Worm (Caenorhabditis elegans) whole organism, L4 larva: ENCODE data around the gene sup-35.
A peak's percentile ranks its signal among the peaks of the same experiment; 100 is the strongest.

Experiments
- F10B5.3 ChIP-seq: sonication (generic microtip); optimal IDR thresholded peaks from 2 replicates; lab custom pipeline; 2016; ENCODE audit warnings: mild to moderate bottlenecking, missing genetic modification characterization, missing compliant biosample characterization
- F37D6.2 ChIP-seq: sonication (generic microtip); optimal IDR thresholded peaks from 2 replicates; lab custom pipeline; 2016; ENCODE audit warnings: mild to moderate bottlenecking, missing genetic modification characterization, missing compliant biosample characterization
- F49E8.2 ChIP-seq: sonication (generic microtip); optimal IDR thresholded peaks from 2 replicates; lab custom pipeline; 2016; ENCODE audit warnings: missing compliant biosample characterization, mild to moderate bottlenecking, missing genetic modification characterization, borderline replicate concordance
- T26A8.4 ChIP-seq: fragments of 200-800 bp; sonication (Bioruptor generic); IDR thresholded peaks from 2 replicates; pipeline ENCODE4 v1.3.6; 2022; ENCODE audit warnings: missing genetic modification characterization, missing compliant biosample characterization
- Y48G9A.11 ChIP-seq: fragments of 200-800 bp; sonication (Bioruptor generic); IDR thresholded peaks from 2 replicates; pipeline ENCODE4 v1.3.6; 2022; ENCODE audit warnings: missing genetic modification reagents, missing genetic modification characterization, missing compliant biosample characterization
- Y75B8A.6 ChIP-seq: fragments of 200-800 bp; sonication (Bioruptor generic); IDR thresholded peaks from 2 replicates; pipeline ENCODE4 v1.3.6; 2022; ENCODE audit warnings: missing genetic modification reagents, missing genetic modification characterization, missing compliant biosample characterization
- ZK337.2 ChIP-seq: fragments of 200-800 bp; sonication (Bioruptor generic); IDR thresholded peaks from 2 replicates; pipeline ENCODE4 v1.3.6; 2022; ENCODE audit warnings: missing genetic modification reagents, missing genetic modification characterization, missing compliant biosample characterization
- ama-1 ChIP-seq: fragments of 150-350 bp; optimal IDR thresholded peaks from 2 replicates; lab custom pipeline; 2014; ENCODE audit warnings: inconsistent platforms, mixed read lengths
- arid-1 ChIP-seq: fragments of 200-800 bp; sonication (Bioruptor generic); conservative IDR thresholded peaks from 2 replicates; pipeline ENCODE4 v1.3.6; 2022; ENCODE audit warnings: missing genetic modification reagents, missing genetic modification characterization, missing compliant biosample characterization
- attf-4 ChIP-seq: sonication (generic microtip); optimal IDR thresholded peaks from 3 replicates; lab custom pipeline; 2017; ENCODE audit warnings: missing biosample characterization, missing genetic modification characterization
- ceh-28 ChIP-seq: fragments of 150-350 bp; optimal IDR thresholded peaks from 2 replicates; lab custom pipeline; 2014; ENCODE audit warnings: missing biosample characterization, missing genetic modification reagents, missing genetic modification characterization
- ceh-32 ChIP-seq: sonication (generic microtip); optimal IDR thresholded peaks from 2 replicates; lab custom pipeline; 2016; ENCODE audit warnings: mild to moderate bottlenecking, missing genetic modification characterization, missing compliant biosample characterization; ENCODE audit not compliant: poor library complexity
- ceh-82 ChIP-seq: sonication (generic microtip); optimal IDR thresholded peaks from 2 replicates; lab custom pipeline; 2017; ENCODE audit warnings: missing biosample characterization, missing genetic modification characterization
- ces-1 ChIP-seq: fragments of 150-350 bp; sonication (generic microtip); optimal IDR thresholded peaks from 4 replicates; lab custom pipeline; 2014; ENCODE audit warnings: missing biosample characterization, missing genetic modification reagents, missing genetic modification characterization
- daf-19 ChIP-seq: fragments of 200-800 bp; sonication (Bioruptor generic); conservative IDR thresholded peaks from 2 replicates; pipeline ENCODE4 v1.3.6; 2022; ENCODE audit warnings: missing genetic modification characterization, missing compliant biosample characterization
- dmd-6 ChIP-seq: fragments of 200-800 bp; sonication (Bioruptor generic); IDR thresholded peaks from 2 replicates; pipeline ENCODE4 v1.3.6; 2022; ENCODE audit warnings: missing genetic modification reagents, missing genetic modification characterization, missing compliant biosample characterization
- dpl-1 ChIP-seq: fragments of 150-350 bp; optimal IDR thresholded peaks from 2 replicates; lab custom pipeline; 2014; ENCODE audit warnings: missing biosample characterization, missing genetic modification reagents, missing genetic modification characterization
- egl-43 ChIP-seq: fragments of 200-800 bp; sonication (Bioruptor generic); IDR thresholded peaks from 2 replicates; pipeline ENCODE4 v1.3.6; 2022; ENCODE audit warnings: missing genetic modification reagents, missing genetic modification characterization, missing compliant biosample characterization
- fkh-10 ChIP-seq: fragments of 150-350 bp; optimal IDR thresholded peaks from 2 replicates; lab custom pipeline; 2014; ENCODE audit warnings: missing biosample characterization, missing genetic modification reagents, missing genetic modification characterization
- hif-1 ChIP-seq, 2 experiments: sonication (generic microtip); optimal IDR thresholded peaks; 2 replicates each; lab custom pipeline; 2016 to 2017; ENCODE audit warnings: missing compliant biosample characterization in 2 of 2, missing genetic modification characterization in 2 of 2, missing genetic modification reagents in 2 of 2, missing genotype in 2 of 2, mild to moderate bottlenecking in 1 of 2
- hlh-30 ChIP-seq: sonication (generic microtip); optimal IDR thresholded peaks from 2 replicates; lab custom pipeline; 2017; ENCODE audit warnings: antibody characterized with exemption, mild to moderate bottlenecking, missing genetic modification characterization, missing compliant biosample characterization; ENCODE audit not compliant: insufficient read depth
- jun-1 ChIP-seq: fragments of 150-350 bp; optimal IDR thresholded peaks from 2 replicates; lab custom pipeline; 2014; ENCODE audit warnings: missing biosample characterization, missing genetic modification reagents, missing genetic modification characterization
- lim-7 ChIP-seq: fragments of 200-800 bp; sonication (Bioruptor generic); IDR thresholded peaks from 2 replicates; pipeline ENCODE4 v1.3.6; 2022; ENCODE audit warnings: missing genetic modification characterization, missing compliant biosample characterization
- lin-1 ChIP-seq: fragments of 200-800 bp; sonication (Bioruptor generic); IDR thresholded peaks from 2 replicates; pipeline ENCODE4 v1.3.6; 2022; ENCODE audit warnings: missing genetic modification reagents, missing genetic modification characterization, missing compliant biosample characterization
- lin-13 ChIP-seq: fragments of 150-350 bp; optimal IDR thresholded peaks from 2 replicates; lab custom pipeline; 2014; ENCODE audit warnings: missing biosample characterization, missing genetic modification reagents, missing genetic modification characterization
- lir-3 ChIP-seq: sonication (generic microtip); optimal IDR thresholded peaks from 2 replicates; lab custom pipeline; 2016; ENCODE audit warnings: mild to moderate bottlenecking, missing genetic modification characterization, missing compliant biosample characterization
- lsy-2 ChIP-seq, 2 experiments: fragments of 150-350 bp in 1 of 2; sonication (generic microtip) in 1 of 2; optimal IDR thresholded peaks; 2 replicates each; lab custom pipeline; 2014 to 2017; ENCODE audit warnings: missing biosample characterization in 2 of 2, missing genetic modification characterization in 2 of 2
- mdl-1 ChIP-seq, 2 experiments: fragments of 150-350 bp in 1 of 2; sonication (generic microtip) in 1 of 2; optimal IDR thresholded peaks; 2 replicates each; lab custom pipeline; 2014 to 2017; ENCODE audit warnings: missing biosample characterization in 2 of 2, missing genetic modification characterization in 2 of 2
- mep-1 ChIP-seq: fragments of 150-350 bp; sonication (generic microtip); optimal IDR thresholded peaks from 3 replicates; lab custom pipeline; 2014; ENCODE audit warnings: missing biosample characterization, missing genetic modification characterization
- mes-2 ChIP-seq: sonication (generic microtip); optimal IDR thresholded peaks from 2 replicates; lab custom pipeline; 2016; ENCODE audit warnings: missing genotype, mild to moderate bottlenecking, missing genetic modification characterization, missing compliant biosample characterization; ENCODE audit not compliant: poor library complexity, severe bottlenecking
- mxl-3 ChIP-seq: fragments of 200-800 bp; sonication (Bioruptor generic); optimal IDR thresholded peaks from 2 replicates; lab custom pipeline; 2018; ENCODE audit warnings: mild to moderate bottlenecking, missing genetic modification characterization, missing compliant biosample characterization
- nhr-10 ChIP-seq: fragments of 150-350 bp; optimal IDR thresholded peaks from 2 replicates; lab custom pipeline; 2014; ENCODE audit warnings: missing biosample characterization, missing genetic modification characterization
- nhr-111 ChIP-seq: fragments of 200-800 bp; sonication (Bioruptor generic); optimal IDR thresholded peaks from 2 replicates; lab custom pipeline; 2018; ENCODE audit warnings: mild to moderate bottlenecking, missing genetic modification characterization, missing compliant biosample characterization
- nhr-28 ChIP-seq: fragments of 150-350 bp; optimal IDR thresholded peaks from 2 replicates; lab custom pipeline; 2014; ENCODE audit warnings: missing biosample characterization, missing genetic modification characterization
- nhr-42 ChIP-seq: fragments of 200-800 bp; sonication (Bioruptor generic); IDR thresholded peaks from 2 replicates; pipeline ENCODE4 v1.3.6; 2022; ENCODE audit warnings: missing genetic modification characterization, missing compliant biosample characterization
- nhr-48 ChIP-seq: sonication (generic microtip); optimal IDR thresholded peaks from 2 replicates; lab custom pipeline; 2016; ENCODE audit warnings: mild to moderate bottlenecking, missing genetic modification characterization, missing compliant biosample characterization
- rbr-2 ChIP-seq: sonication (generic microtip); optimal IDR thresholded peaks from 2 replicates; lab custom pipeline; 2016; ENCODE audit warnings: missing genotype, missing genetic modification characterization, missing compliant biosample characterization
- snpc-4 ChIP-seq: fragments of 150-350 bp; optimal IDR thresholded peaks from 2 replicates; lab custom pipeline; 2014; ENCODE audit warnings: missing biosample characterization, missing genetic modification characterization
- spr-3 ChIP-seq: fragments of 200-800 bp; sonication (Bioruptor generic); optimal IDR thresholded peaks from 2 replicates; lab custom pipeline; 2018; ENCODE audit warnings: mild to moderate bottlenecking, missing genetic modification characterization, missing compliant biosample characterization
- tag-97 ChIP-seq: fragments of 200-800 bp; sonication (Bioruptor generic); IDR thresholded peaks from 2 replicates; pipeline ENCODE4 v1.3.6; 2022; ENCODE audit warnings: missing genetic modification characterization, missing compliant biosample characterization
- unc-130 ChIP-seq: sonication (generic microtip); optimal IDR thresholded peaks from 2 replicates; lab custom pipeline; 2016; ENCODE audit warnings: missing genetic modification reagents, missing genetic modification characterization, missing compliant biosample characterization
- unc-39 ChIP-seq: sonication (generic microtip); optimal IDR thresholded peaks from 2 replicates; lab custom pipeline; 2017; ENCODE audit warnings: missing biosample characterization, missing genetic modification characterization
- unc-62 ChIP-seq, 3 experiments: fragments of 150-350 bp in 1 of 3; sonication (generic microtip); optimal IDR thresholded peaks in 2 of 3; peaks in 1 of 3; 1 replicate in 1 of 3; 2 replicates in 2 of 3; lab custom pipeline; 2014 to 2017; ENCODE audit warnings: missing biosample characterization in 3 of 3, missing genetic modification characterization in 3 of 3, missing genetic modification reagents in 3 of 3, missing genotype in 1 of 3
- vab-7 ChIP-seq: fragments of 200-800 bp; sonication (Bioruptor generic); IDR thresholded peaks from 2 replicates; pipeline ENCODE4 v1.3.6; 2022; ENCODE audit warnings: missing genetic modification reagents, missing genetic modification characterization, missing compliant biosample characterization

Gene sup-35

DNA sequence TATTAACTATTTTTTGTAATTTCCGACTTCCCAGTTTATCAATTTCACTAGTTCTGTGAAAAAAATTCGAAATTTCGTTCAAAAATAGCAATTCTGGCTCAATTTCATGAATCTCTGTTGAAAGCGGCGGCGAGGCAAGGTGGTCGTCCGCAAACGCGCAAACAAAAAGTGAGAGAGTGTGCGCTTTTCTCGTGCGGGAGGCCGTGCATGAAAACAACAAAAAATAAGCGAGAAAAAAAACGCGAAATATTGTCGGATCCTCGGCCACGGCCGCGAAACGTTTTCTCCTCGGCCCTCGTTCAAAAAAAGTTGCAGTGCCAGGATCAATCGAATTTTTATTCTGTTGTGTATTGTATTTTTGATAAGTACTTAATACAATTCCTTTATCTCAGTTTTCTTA lies 6.3 kb downstream of the sup-35 start (continued):
- TF ChIP-seq ceh-82 (no peak), ceh-28 (no peak), T26A8.4 (GFP tag; lab: Robert Waterston, UW) (0 out of 2 replicates have a peak, but pooled peaks have one; percentile 33), lim-7 (GFP tag; lab: Robert Waterston, UW) (no peak), jun-1 (tag; lab: Kevin White, UChicago) (no peak), lin-1 (GFP tag; lab: Robert Waterston, UW) (no peak), arid-1 (0 out of 2 replicates have a peak, but pooled peaks have one; percentile 15), vab-7 (GFP tag; lab: Robert Waterston, UW) (0 out of 2 replicates have a peak, but pooled peaks have one; percentile 9), unc-62 (GFP tag; optimal IDR thresholded peaks at IDR 0.05 in 1 of 2; lab: Kevin White, UChicago) (no peak), unc-62 (tag; optimal IDR thresholded peaks at IDR 0.05; lab: Kevin White, UChicago) (no peak), F49E8.2 (tag; lab: Kevin White, UChicago) (no peak), mep-1 (tag; lab: Kevin White, UChicago) (peak; percentile 24), Y75B8A.6 (GFP tag; lab: Robert Waterston, UW) (0 out of 2 replicates have a peak, but pooled peaks have one; percentile 52), fkh-10 (GFP tag; lab: Kevin White, UChicago) (no peak), ceh-32 (no peak), egl-43 (GFP tag; lab: Robert Waterston, UW) (peak; percentile 59; the same call in 1 of the 2 replicates), nhr-10 (tag; lab: Kevin White, UChicago) (no peak), nhr-48 (no peak), dpl-1 (peak; percentile 25), unc-130 (peak; percentile 48), hif-1 (tag; optimal IDR thresholded peaks at IDR 0.05; lab: Kevin White, UChicago) (peak in 1 of 2 experiments; percentile 67), lin-13 (GFP tag; lab: Kevin White, UChicago) (no peak), mdl-1 (tag; optimal IDR thresholded peaks at IDR 0.05; lab: Kevin White, UChicago) (no peak), attf-4 (tag; lab: Kevin White, UChicago) (no peak), ZK337.2 (GFP tag; lab: Robert Waterston, UW) (peak; percentile 82; the same call in 1 of the 2 replicates), F10B5.3 (tag; lab: Kevin White, UChicago) (no peak), snpc-4 (tag; lab: Kevin White, UChicago) (no peak), nhr-111 (GFP tag; lab: Kevin White, UChicago) (no peak), F37D6.2 (peak; percentile 9), ama-1 (lab: Kevin White, UChicago) (no peak), hlh-30 (tag; lab: Kevin White, UChicago) (no peak), mes-2 (tag; lab: Kevin White, UChicago) (peak; percentile 92), Y48G9A.11 (GFP tag; lab: Robert Waterston, UW) (peak; percentile 35; the same call in 1 of the 2 replicates), tag-97 (GFP tag; lab: Robert Waterston, UW) (no peak), nhr-42 (GFP tag; lab: Robert Waterston, UW) (peak; percentile 56; the same call in 1 of the 2 replicates), dmd-6 (peak; percentile 63), daf-19 (no peak), mxl-3 (peak; percentile 82), lir-3 (tag; lab: Kevin White, UChicago) (no peak), ces-1 (GFP tag; lab: Kevin White, UChicago) (no peak), lsy-2 (tag; optimal IDR thresholded peaks at IDR 0.05; lab: Kevin White, UChicago) (peak in 1 of 2 experiments; percentile 47), nhr-28 (tag; lab: Kevin White, UChicago) (no peak), unc-39 (no peak), rbr-2 (tag; lab: Kevin White, UChicago) (peak; percentile 71), spr-3 (no peak)
